Worm (Caenorhabditis elegans) whole organism, L2 larva: ENCODE data around the gene irld-47.

Experiments
- ceh-82 ChIP-seq: fragments of 150-350 bp; optimal IDR thresholded peaks from 2 replicates; lab custom pipeline; 2014; ENCODE audit warnings: missing biosample characterization, missing genetic modification characterization
- fos-1 ChIP-seq: fragments of 150-350 bp; optimal IDR thresholded peaks from 2 replicates; lab custom pipeline; 2014; ENCODE audit warnings: missing biosample characterization, missing genetic modification characterization
- gmeb-1 ChIP-seq: fragments of 150-350 bp; optimal IDR thresholded peaks from 2 replicates; lab custom pipeline; 2014; ENCODE audit warnings: missing biosample characterization, missing genetic modification characterization
- nhr-11 ChIP-seq: fragments of 150-350 bp; optimal IDR thresholded peaks from 2 replicates; lab custom pipeline; 2014; ENCODE audit warnings: missing biosample characterization, missing genetic modification characterization
- nhr-12 ChIP-seq: fragments of 150-350 bp; optimal IDR thresholded peaks from 2 replicates; lab custom pipeline; 2014; ENCODE audit warnings: missing biosample characterization, missing genetic modification characterization
- nhr-237 ChIP-seq: fragments of 150-350 bp; optimal IDR thresholded peaks from 2 replicates; lab custom pipeline; 2014; ENCODE audit warnings: missing biosample characterization, missing genetic modification characterization
- nhr-77 ChIP-seq: fragments of 150-350 bp; optimal IDR thresholded peaks from 2 replicates; lab custom pipeline; 2014; ENCODE audit warnings: missing biosample characterization, missing genetic modification characterization
- sma-3 ChIP-seq: sonication (generic microtip); optimal IDR thresholded peaks from 2 replicates; lab custom pipeline; 2016; ENCODE audit warnings: missing genetic modification reagents, missing genetic modification characterization, missing compliant biosample characterization
- zag-1 ChIP-seq: fragments of 150-350 bp; optimal IDR thresholded peaks from 2 replicates; lab custom pipeline; 2014; ENCODE audit warnings: missing biosample characterization, missing genetic modification characterization
- ztf-11 ChIP-seq: sonication (generic microtip); optimal IDR thresholded peaks from 2 replicates; lab custom pipeline; 2017; ENCODE audit warnings: missing biosample characterization, missing genetic modification characterization

DNA sequence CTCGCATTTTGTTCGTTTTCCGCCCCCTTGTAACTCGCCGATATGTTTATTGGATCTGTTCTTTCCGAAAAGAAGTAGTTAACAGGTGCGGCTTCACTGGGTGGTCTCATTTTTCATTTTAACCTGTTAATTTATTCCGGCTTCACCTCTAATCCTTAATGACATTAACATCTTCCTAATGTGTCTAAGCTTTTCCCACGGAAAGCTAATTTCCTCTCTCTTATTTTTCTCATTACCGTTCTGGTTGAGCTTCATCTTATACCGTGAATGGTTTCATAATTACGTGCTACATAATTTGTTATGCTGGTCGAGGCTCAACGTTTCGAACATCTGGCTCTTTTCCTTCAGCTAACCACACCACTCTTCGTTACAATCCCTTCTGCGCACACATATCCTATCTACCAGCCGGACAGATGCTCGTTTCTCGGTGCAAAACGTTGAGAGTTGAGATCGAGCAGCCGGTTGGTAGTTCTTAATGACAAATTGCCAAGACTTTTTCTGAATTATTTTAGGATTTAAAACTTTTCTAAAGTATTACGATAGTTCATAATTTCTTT is 12.9 kb downstream of the irld-47 start:
- TF ChIP-seq gmeb-1 (tag; lab: Kevin White, UChicago) = no peak
- no peak for TF ChIP-seq sma-3
- TF ChIP-seq zag-1 (tag; lab: Kevin White, UChicago) = no peak
- no peak for TF ChIP-seq nhr-77 (tag; lab: Kevin White, UChicago)
- no peak for TF ChIP-seq nhr-237 (tag; lab: Kevin White, UChicago)
- no peak for TF ChIP-seq ztf-11 (tag; lab: Kevin White, UChicago)
- TF ChIP-seq ceh-82 (tag; lab: Kevin White, UChicago) = no peak
- TF ChIP-seq nhr-12 (tag; lab: Kevin White, UChicago) = no peak
- TF ChIP-seq nhr-11 = no peak
- TF ChIP-seq fos-1 (tag; lab: Kevin White, UChicago) = no peak
